Worm (Caenorhabditis elegans) whole organism, L1 larva: ENCODE results near the gene him-18.

Experiments used
- aha-1 ChIP-seq: fragments of 150-350 bp; optimal IDR thresholded peaks from 2 replicates; lab custom pipeline; 2014; ENCODE audit warnings: missing biosample characterization, missing genetic modification characterization
- ama-1 ChIP-seq: fragments of 150-350 bp; optimal IDR thresholded peaks from 2 replicates; lab custom pipeline; 2014
- unc-62 ChIP-seq: fragments of 150-350 bp; optimal IDR thresholded peaks from 2 replicates; lab custom pipeline; 2014; ENCODE audit warnings: missing biosample characterization, missing genetic modification reagents, missing genetic modification characterization
- zag-1 ChIP-seq: fragments of 150-350 bp; optimal IDR thresholded peaks from 2 replicates; lab custom pipeline; 2014; ENCODE audit warnings: missing biosample characterization, missing genetic modification characterization

DNA sequence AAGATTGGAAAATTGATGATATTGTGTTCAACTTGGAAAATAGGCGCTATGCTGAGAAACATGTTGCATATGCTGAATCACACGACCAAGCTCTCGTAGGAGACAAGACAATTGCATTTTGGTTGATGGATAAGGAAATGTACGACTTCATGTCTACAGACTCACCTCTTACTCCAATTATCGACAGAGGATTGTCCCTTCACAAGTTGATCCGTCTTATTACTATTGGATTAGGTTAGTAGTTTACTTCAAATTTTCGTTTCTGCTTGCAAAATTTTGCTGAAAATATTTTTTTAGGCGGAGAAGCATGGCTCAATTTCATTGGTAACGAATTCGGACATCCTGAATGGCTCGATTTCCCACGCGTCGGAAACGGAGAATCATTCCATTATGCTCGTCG lies 18.1 kb downstream of the him-18 start:
- TF ChIP-seq zag-1 (tag; lab: Kevin White, UChicago) (no peak), ama-1 (no peak), aha-1 (tag; lab: Kevin White, UChicago) (no peak), unc-62 (GFP tag; lab: Kevin White, UChicago) (no peak)
